Worm (Caenorhabditis elegans) whole organism, midembryonic: ENCODE data around the gene cnnm-1.

ENCODE experiments used
- flt-1 ChIP-seq: fragments of 200-800 bp; sonication (Bioruptor generic); IDR thresholded peaks from 2 replicates; pipeline ENCODE4 v1.3.6; 2022; ENCODE audit warnings: missing genetic modification characterization, missing compliant biosample characterization
- ztf-29 ChIP-seq: fragments of 200-800 bp; sonication (Bioruptor generic); IDR thresholded peaks from 2 replicates; pipeline ENCODE4 v1.3.6; 2022; ENCODE audit warnings: missing genetic modification reagents, missing genetic modification characterization, missing compliant biosample characterization

DNA sequence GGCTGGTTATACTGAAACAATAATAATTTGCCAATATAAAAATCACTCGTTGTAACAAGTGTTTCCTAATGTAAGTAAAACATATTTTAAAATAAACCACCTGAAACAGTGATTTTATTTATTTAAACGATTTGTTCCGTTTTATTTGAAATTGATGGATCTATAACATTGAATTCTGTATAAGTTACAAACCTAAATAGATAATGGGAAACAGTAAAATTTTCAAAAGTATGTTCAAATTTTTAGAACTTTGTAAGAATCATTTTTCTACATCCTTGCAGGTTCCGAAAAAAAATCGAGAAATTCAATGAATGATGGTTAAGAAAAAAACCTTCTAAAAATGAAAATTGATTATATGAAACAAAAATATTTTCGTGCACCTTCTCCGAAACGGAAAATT lies 13.2 kb downstream of the cnnm-1 start:
- TF ChIP-seq flt-1, result no peak
- TF ChIP-seq ztf-29 (GFP tag; lab: Robert Waterston, UW), result no peak
